Worm (Caenorhabditis elegans): ENCODE measurements around the gene C44C1.6.

DNA sequence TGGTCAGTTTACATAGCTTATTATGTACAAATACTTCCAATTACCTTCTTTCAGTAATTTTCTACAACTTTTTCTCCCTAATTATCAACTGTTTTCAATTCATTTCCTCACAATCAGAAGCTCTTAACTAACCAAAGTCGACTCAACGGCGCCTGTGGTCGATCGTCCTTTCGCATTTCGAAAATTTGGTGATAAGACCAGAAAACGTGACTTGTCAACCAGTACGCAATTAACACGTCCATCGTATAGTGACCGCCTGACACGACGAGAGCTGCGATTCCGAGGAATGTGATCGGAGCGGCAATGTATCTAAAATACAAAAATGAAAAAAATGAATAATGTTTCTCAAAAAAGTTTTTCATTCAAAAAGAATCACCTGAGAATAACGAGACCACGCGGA is 24.4 kb downstream of the C44C1.6 start:
- TF ChIP-seq ztf-4 (tag; optimal IDR thresholded peaks at IDR 0.05) (no peak), dsc-1 (tag; optimal IDR thresholded peaks at IDR 0.05) (no peak), nhr-12 (tag; optimal IDR thresholded peaks at IDR 0.05) (no peak), nhr-76 (tag; optimal IDR thresholded peaks at IDR 0.05) (no peak), mdl-1 (tag; optimal IDR thresholded peaks at IDR 0.05) (no peak), unc-130 (tag; optimal IDR thresholded peaks at IDR 0.05) (no peak), hlh-17 (GFP tag; optimal IDR thresholded peaks at IDR 0.05; ENCODE audit: borderline replicate concordance) (no peak), ces-1 (GFP tag; optimal IDR thresholded peaks at IDR 0.05) (no peak), unc-62 (GFP tag; optimal IDR thresholded peaks at IDR 0.05) (no peak), sup-37 (GFP tag; optimal IDR thresholded peaks at IDR 0.05) (no peak), lin-35 (GFP tag; optimal IDR thresholded peaks at IDR 0.05) (peak in 1 of 2 experiments; percentile 49)
